Fruit fly (Drosophila melanogaster) whole organism, embryonic: ENCODE results near the gene ato.

Source experiments
- Adf1 ChIP-seq: fragments of 200-800 bp; sonication (Bioruptor generic); IDR thresholded peaks from 2 replicates; pipeline ENCODE4 v1.3.6; 2022; ENCODE audit warnings: missing biosample characterization, missing genetic modification characterization
- Atf6 ChIP-seq: fragments of 200-800 bp; sonication (Bioruptor generic); IDR thresholded peaks from 2 replicates; pipeline ENCODE4 v1.3.6; 2022; ENCODE audit warnings: missing biosample characterization, missing genetic modification characterization
- C15 ChIP-seq: fragments of 200-800 bp; sonication (Bioruptor generic); IDR thresholded peaks from 3 replicates; pipeline ENCODE4 v1.3.6; 2022; ENCODE audit warnings: missing biosample characterization, missing genetic modification characterization
- CG10654 ChIP-seq: fragments of 200-800 bp; sonication (Bioruptor generic); optimal IDR thresholded peaks from 2 replicates; lab custom pipeline; 2016; ENCODE audit warnings: missing biosample characterization, missing genetic modification characterization
- CG10959 ChIP-seq: fragments of 200-800 bp; sonication (Bioruptor generic); IDR thresholded peaks from 2 replicates; pipeline ENCODE4 v1.3.6; 2022; ENCODE audit warnings: missing biosample characterization, missing genetic modification characterization
- CG11093 ChIP-seq: fragments of 200-800 bp; sonication (Bioruptor generic); IDR thresholded peaks from 3 replicates; pipeline ENCODE4 v1.3.6; 2022; ENCODE audit warnings: missing biosample characterization, missing genetic modification characterization
- CG11456 ChIP-seq: fragments of 200-800 bp; sonication (Bioruptor generic); IDR thresholded peaks from 3 replicates; pipeline ENCODE4 v1.3.6; 2022; ENCODE audit warnings: missing biosample characterization, missing genetic modification characterization
- CG11504 ChIP-seq: fragments of 200-800 bp; sonication (Bioruptor generic); optimal IDR thresholded peaks from 3 replicates; lab custom pipeline; 2019; ENCODE audit warnings: missing biosample characterization, mild to moderate bottlenecking, missing genetic modification characterization, moderate library complexity
- CG11723 ChIP-seq: fragments of 200-800 bp; sonication (Bioruptor generic); optimal IDR thresholded peaks from 2 replicates; lab custom pipeline; 2017; ENCODE audit warnings: missing biosample characterization, mild to moderate bottlenecking, missing genetic modification characterization
- CG1233 ChIP-seq: fragments of 200-800 bp; sonication (Bioruptor generic); optimal IDR thresholded peaks from 4 replicates; lab custom pipeline; 2018; ENCODE audit warnings: missing biosample characterization, mild to moderate bottlenecking, missing genetic modification characterization
- CG12659 ChIP-seq: fragments of 200-800 bp; sonication (Bioruptor generic); optimal IDR thresholded peaks from 3 replicates; lab custom pipeline; 2017; ENCODE audit warnings: mild to moderate bottlenecking, missing biosample characterization, missing genetic modification reagents, missing genetic modification characterization
- CG13296 ChIP-seq: fragments of 200-800 bp; sonication (Bioruptor generic); optimal IDR thresholded peaks from 3 replicates; lab custom pipeline; 2018; ENCODE audit warnings: missing biosample characterization, mild to moderate bottlenecking, missing genetic modification characterization
- CG15601 ChIP-seq: fragments of 200-800 bp; sonication (Bioruptor generic); optimal IDR thresholded peaks from 3 replicates; lab custom pipeline; 2019; ENCODE audit warnings: missing biosample characterization, mild to moderate bottlenecking, missing genetic modification characterization, moderate library complexity
- CG17361 ChIP-seq: fragments of 200-800 bp; sonication (Bioruptor generic); IDR thresholded peaks from 3 replicates; pipeline ENCODE4 v1.3.6; 2022; ENCODE audit warnings: missing biosample characterization, missing genetic modification characterization
- CG2202 ChIP-seq: fragments of 200-800 bp; sonication (Bioruptor generic); optimal IDR thresholded peaks from 2 replicates; lab custom pipeline; 2018; ENCODE audit warnings: missing biosample characterization, mild to moderate bottlenecking, missing genetic modification characterization
- CG4424 ChIP-seq: fragments of 200-800 bp; sonication (Bioruptor generic); optimal IDR thresholded peaks from 3 replicates; lab custom pipeline; 2016; ENCODE audit warnings: missing biosample characterization, missing genetic modification characterization
- CG6791 ChIP-seq: fragments of 200-800 bp; sonication (Bioruptor generic); IDR thresholded peaks from 3 replicates; pipeline ENCODE4 v1.3.6; 2022; ENCODE audit warnings: missing biosample characterization, missing genetic modification characterization; ENCODE audit not compliant: partially characterized antibody
- CG6813 ChIP-seq: fragments of 200-800 bp; sonication (Bioruptor generic); optimal IDR thresholded peaks from 2 replicates; lab custom pipeline; 2017; ENCODE audit warnings: missing biosample characterization, missing genetic modification characterization, mild to moderate bottlenecking, moderate library complexity, missing genetic modification reagents
- CkIIα-i1 ChIP-seq: fragments of 200-800 bp; sonication (Bioruptor generic); IDR thresholded peaks from 2 replicates; pipeline ENCODE4 v1.3.6; 2022; ENCODE audit warnings: missing biosample characterization, missing genetic modification characterization
- Fer1 ChIP-seq: fragments of 200-800 bp; sonication (Bioruptor generic); optimal IDR thresholded peaks from 2 replicates; lab custom pipeline; 2017; ENCODE audit warnings: missing biosample characterization, mild to moderate bottlenecking, missing genetic modification characterization
- GATAe ChIP-seq: fragments of 200-800 bp; sonication (Bioruptor generic); conservative IDR thresholded peaks from 2 replicates; pipeline ENCODE4 v1.3.6; 2022; ENCODE audit warnings: missing biosample characterization, missing genetic modification characterization
- HmgZ ChIP-seq: fragments of 200-800 bp; sonication (Bioruptor generic); optimal IDR thresholded peaks from 2 replicates; lab custom pipeline; 2018; ENCODE audit warnings: missing biosample characterization, mild to moderate bottlenecking, missing genetic modification characterization
- Mad ChIP-seq: fragments of 200-800 bp; sonication (Bioruptor generic); optimal IDR thresholded peaks from 2 replicates; lab custom pipeline; 2016; ENCODE audit warnings: missing biosample characterization, missing genetic modification characterization
- Meics ChIP-seq: fragments of 200-800 bp; sonication (Bioruptor generic); optimal IDR thresholded peaks from 2 replicates; lab custom pipeline; 2017; ENCODE audit warnings: missing biosample characterization, mild to moderate bottlenecking, missing genetic modification characterization
- Nf-YC ChIP-seq: fragments of 200-800 bp; optimal IDR thresholded peaks from 3 replicates; lab custom pipeline; 2019; ENCODE audit warnings: missing biosample characterization, mild to moderate bottlenecking, missing genetic modification characterization, moderate library complexity
- Oaz ChIP-seq: fragments of 200-800 bp; sonication (Bioruptor generic); IDR thresholded peaks from 2 replicates; pipeline ENCODE4 v1.3.6; 2022; ENCODE audit warnings: missing biosample characterization, missing genetic modification characterization
- Sry-δ ChIP-seq: fragments of 200-800 bp; sonication (Bioruptor generic); optimal IDR thresholded peaks from 2 replicates; lab custom pipeline; 2016; ENCODE audit warnings: missing biosample characterization, missing genetic modification characterization
- ap ChIP-seq: fragments of 200-800 bp; sonication (Bioruptor generic); IDR thresholded peaks from 2 replicates; pipeline ENCODE4 v1.3.6; 2022; ENCODE audit warnings: missing biosample characterization, missing genetic modification characterization
- chn ChIP-seq: fragments of 200-800 bp; sonication (Bioruptor generic); optimal IDR thresholded peaks from 2 replicates; lab custom pipeline; 2016; ENCODE audit warnings: missing biosample characterization, missing genetic modification characterization
- dan ChIP-seq: fragments of 200-800 bp; sonication (Bioruptor generic); IDR thresholded peaks from 2 replicates; pipeline ENCODE4 v1.3.6; 2022; ENCODE audit warnings: missing biosample characterization, missing genetic modification characterization
- dimm ChIP-seq: fragments of 200-800 bp; sonication (Bioruptor generic); IDR thresholded peaks from 2 replicates; pipeline ENCODE4 v1.3.6; 2022; ENCODE audit warnings: missing biosample characterization, missing genetic modification characterization
- eyg ChIP-seq: fragments of 200-800 bp; sonication (Bioruptor generic); optimal IDR thresholded peaks from 3 replicates; lab custom pipeline; 2016; ENCODE audit warnings: missing biosample characterization, missing genetic modification characterization
- fd102C ChIP-seq: fragments of 200-800 bp; sonication (Bioruptor generic); optimal IDR thresholded peaks from 2 replicates; lab custom pipeline; 2018; ENCODE audit warnings: missing biosample characterization, mild to moderate bottlenecking, missing genetic modification characterization, moderate library complexity
- grau ChIP-seq: fragments of 200-800 bp; optimal IDR thresholded peaks from 3 replicates; lab custom pipeline; 2019; ENCODE audit warnings: missing biosample characterization, mild to moderate bottlenecking, missing genetic modification characterization, moderate library complexity
- hth ChIP-seq: fragments of >200 bp; optimal IDR thresholded peaks from 2 replicates; lab custom pipeline; 2017; ENCODE audit warnings: inconsistent platforms
- insv ChIP-seq, 2 experiments: fragments of 200-800 bp; sonication (Bioruptor generic); optimal IDR thresholded peaks; 3 replicates each; lab custom pipeline; 2016 to 2018; ENCODE audit warnings: missing biosample characterization in 2 of 2, missing genetic modification characterization in 2 of 2
- mam ChIP-seq: fragments of 200-800 bp; sonication (Bioruptor generic); optimal IDR thresholded peaks from 3 replicates; lab custom pipeline; 2016; ENCODE audit warnings: missing biosample characterization, missing genetic modification characterization
- mld ChIP-seq: fragments of 200-800 bp; sonication (Bioruptor generic); IDR thresholded peaks from 3 replicates; pipeline ENCODE4 v1.3.6; 2022; ENCODE audit warnings: missing biosample characterization, missing genetic modification characterization; ENCODE audit not compliant: partially characterized antibody
- odd ChIP-seq: fragments of 200-800 bp; sonication (Bioruptor generic); optimal IDR thresholded peaks from 2 replicates; lab custom pipeline; 2017; ENCODE audit warnings: missing biosample characterization, mild to moderate bottlenecking, missing genetic modification characterization
- pan ChIP-seq, 4 experiments: fragments of >200 bp in 3 of 4; fragments of 200-800 bp in 1 of 4; sonication (Bioruptor generic) in 1 of 4; optimal IDR thresholded peaks in 3 of 4; IDR thresholded peaks in 1 of 4; 2 replicates each; pipeline versions ENCODE4 v1.3.6 to Lab custom; 2017 to 2022; ENCODE audit warnings: missing biosample characterization in 2 of 4, missing genetic modification characterization in 2 of 4, mixed read lengths in 1 of 4
- peb ChIP-seq: fragments of 200-800 bp; sonication (Bioruptor generic); IDR thresholded peaks from 2 replicates; pipeline ENCODE4 v1.3.6; 2022; ENCODE audit warnings: missing biosample characterization, missing genetic modification characterization
- pros ChIP-seq: fragments of 200-800 bp; sonication (Bioruptor generic); optimal IDR thresholded peaks from 3 replicates; lab custom pipeline; 2019; ENCODE audit warnings: missing biosample characterization, mild to moderate bottlenecking, missing genetic modification characterization, moderate library complexity
- repo ChIP-seq: fragments of 200-800 bp; sonication (Bioruptor generic); optimal IDR thresholded peaks from 2 replicates; lab custom pipeline; 2016; ENCODE audit warnings: missing biosample characterization, missing genetic modification characterization
- sens ChIP-seq: fragments of 200-800 bp; sonication (Bioruptor generic); peaks from one replicate; lab custom pipeline; 2016; ENCODE audit warnings: missing biosample characterization, missing genetic modification characterization
- sens-2 ChIP-seq: fragments of 200-800 bp; sonication (Bioruptor generic); IDR thresholded peaks from 2 replicates; pipeline ENCODE4 v1.3.6; 2022; ENCODE audit warnings: missing biosample characterization, missing genetic modification characterization
- sim ChIP-seq: fragments of 200-800 bp; sonication (Bioruptor generic); IDR thresholded peaks from 2 replicates; pipeline ENCODE4 v1.3.6; 2022; ENCODE audit warnings: missing biosample characterization, missing genetic modification characterization
- tll ChIP-seq, 2 experiments: fragments of 200-800 bp in 1 of 2; fragments of >200 bp in 1 of 2; sonication (Bioruptor generic) in 1 of 2; optimal IDR thresholded peaks; 2 replicates each; lab custom pipeline; 2017 to 2019; ENCODE audit warnings: missing biosample characterization in 2 of 2, missing genetic modification characterization in 2 of 2, mild to moderate bottlenecking in 1 of 2, moderate library complexity in 1 of 2
- toy ChIP-seq: fragments of 200-800 bp; sonication (Bioruptor generic); IDR thresholded peaks from 2 replicates; pipeline ENCODE4 v1.3.6; 2022; ENCODE audit warnings: missing biosample characterization, missing genetic modification characterization
- trh ChIP-seq: fragments of 200-800 bp; sonication (Bioruptor generic); optimal IDR thresholded peaks from 2 replicates; lab custom pipeline; 2016; ENCODE audit warnings: missing biosample characterization, missing genetic modification characterization
- tup ChIP-seq: fragments of 200-800 bp; sonication (Bioruptor generic); optimal IDR thresholded peaks from 2 replicates; lab custom pipeline; 2016; ENCODE audit warnings: missing biosample characterization, mild to moderate bottlenecking, missing genetic modification characterization, moderate library complexity
- yki ChIP-seq: fragments of >200 bp; optimal IDR thresholded peaks from 3 replicates; lab custom pipeline; 2018
- zf30C ChIP-seq: fragments of 200-800 bp; sonication (Bioruptor generic); optimal IDR thresholded peaks from 3 replicates; lab custom pipeline; 2018; ENCODE audit warnings: missing biosample characterization, mild to moderate bottlenecking, missing genetic modification characterization

The ato gene

DNA sequence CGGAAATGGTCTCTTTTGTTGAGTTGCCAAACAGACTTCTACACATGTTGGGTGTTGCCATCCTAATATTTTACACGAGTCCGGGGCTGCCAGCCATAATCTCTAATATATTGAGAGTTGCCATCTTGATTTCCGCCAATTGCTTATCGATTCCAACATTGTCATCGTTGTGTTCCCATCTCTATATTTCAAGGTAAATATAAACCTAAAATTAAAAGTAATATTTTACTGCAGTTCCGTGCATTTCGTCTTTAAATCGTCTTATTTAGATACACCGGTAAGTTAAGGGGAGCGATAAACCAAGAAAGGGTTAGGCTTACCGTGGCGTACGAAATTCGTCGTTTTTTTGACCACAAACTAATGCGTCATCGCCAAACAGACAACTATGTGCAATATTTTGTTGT is 44.5 kb upstream of the ato start, which contains the start of gene PolI (continued):
- TF ChIP-seq yki (lab: Kevin White, UChicago): no peak
- no peak for TF ChIP-seq fd102C (GFP tag; lab: Kevin White, UChicago)
- TF ChIP-seq CG13296 (GFP tag; lab: Kevin White, UChicago): no peak
- TF ChIP-seq Adf1 (GFP tag; lab: Robert Waterston, UW): no peak
- peak; percentile 81 for TF ChIP-seq CG12659 (GFP tag; lab: Kevin White, UChicago)
- TF ChIP-seq sens (GFP tag; lab: Kevin White, UChicago): peak; percentile 70
- no peak for TF ChIP-seq Oaz (GFP tag; lab: Robert Waterston, UW)
- no peak for TF ChIP-seq C15 (GFP tag; lab: Robert Waterston, UW)
- TF ChIP-seq eyg: no peak
- TF ChIP-seq dimm (GFP tag; lab: Robert Waterston, UW): no peak
- TF ChIP-seq trh (GFP tag; lab: Kevin White, UChicago): no peak
- TF ChIP-seq CG4424: peak; percentile 32
- no peak for TF ChIP-seq pros (GFP tag; lab: Kevin White, UChicago)
- no peak; the same call in 1 of the 2 replicates for TF ChIP-seq GATAe (GFP tag; lab: Robert Waterston, UW)
- no peak for TF ChIP-seq tll (GFP tag; optimal IDR thresholded peaks at IDR 0.05; lab: Kevin White, UChicago)
- TF ChIP-seq chn: peak; percentile 25
- no peak for TF ChIP-seq CG10959
- no peak for TF ChIP-seq CG17361 (GFP tag; lab: Robert Waterston, UW)
- TF ChIP-seq repo (GFP tag; lab: Kevin White, UChicago): no peak
- TF ChIP-seq tup (GFP tag; lab: Kevin White, UChicago): no peak
- no peak for TF ChIP-seq peb (GFP tag; lab: Robert Waterston, UW)
- no peak for TF ChIP-seq dan
- no peak for TF ChIP-seq hth (lab: Kevin White, UChicago)
- peak; percentile 37 for TF ChIP-seq Nf-YC (tag; lab: Kevin White, UChicago)
- no peak for TF ChIP-seq pan (optimal IDR thresholded peaks at IDR 0.05; lab: Kevin White, UChicago)
- TF ChIP-seq pan (GFP tag; optimal IDR thresholded peaks at IDR 0.05 in 1 of 2, IDR thresholded peaks at IDR 0.05 in 1 of 2): no peak
- no peak for TF ChIP-seq sens-2
- peak; percentile 12 for TF ChIP-seq grau (tag; lab: Kevin White, UChicago)
- no peak for TF ChIP-seq CG1233
- TF ChIP-seq Fer1: no peak
- TF ChIP-seq ap (GFP tag; lab: Robert Waterston, UW): no peak
- TF ChIP-seq CG6813 (GFP tag; lab: Kevin White, UChicago): no peak
- no peak for TF ChIP-seq CG11093 (GFP tag; lab: Robert Waterston, UW)
- TF ChIP-seq CG11723: no peak
- peak; percentile 60 for TF ChIP-seq CG15601 (tag; lab: Kevin White, UChicago)
- TF ChIP-seq toy: no peak
- TF ChIP-seq Sry-δ (GFP tag; lab: Kevin White, UChicago): peak; percentile 93
- peak; percentile 48 for TF ChIP-seq CG11504 (tag; lab: Kevin White, UChicago)
- peak; percentile 82 for TF ChIP-seq HmgZ (tag; lab: Kevin White, UChicago)
- no peak for TF ChIP-seq CkIIα-i1 (GFP tag; lab: Robert Waterston, UW)
- peak in 1 of 2 experiments; percentile 65 for TF ChIP-seq insv (GFP tag; optimal IDR thresholded peaks at IDR 0.05; lab: Kevin White, UChicago)
- TF ChIP-seq zf30C: no peak
- no peak for TF ChIP-seq sim (GFP tag; lab: Robert Waterston, UW)
- no peak for TF ChIP-seq mld (GFP tag; lab: Robert Waterston, UW)
- peak; percentile 27 for TF ChIP-seq CG10654 (GFP tag; lab: Kevin White, UChicago)
- TF ChIP-seq CG2202: peak; percentile 24
- TF ChIP-seq odd (GFP tag; lab: Kevin White, UChicago): no peak
- no peak for TF ChIP-seq Mad (GFP tag; lab: Kevin White, UChicago)
- no peak for TF ChIP-seq Atf6 (GFP tag; lab: Robert Waterston, UW)
- no peak for TF ChIP-seq Meics
- TF ChIP-seq mam: peak; percentile 26
- TF ChIP-seq CG6791 (GFP tag; lab: Robert Waterston, UW): no peak
- no peak for TF ChIP-seq CG11456
